Worm (Caenorhabditis elegans): ENCODE measurements around the gene F35C11.6.

ce11 chrII:8283158-8283717 lies 24.3 kb upstream of the F35C11.6 start, which contains the start of the genes nst-1 and cct-4:
- no peak for TF ChIP-seq nhr-11 (tag; optimal IDR thresholded peaks at IDR 0.05)
- TF ChIP-seq skn-1 (tag; optimal IDR thresholded peaks at IDR 0.05) = no peak
- TF ChIP-seq egl-27 (tag; optimal IDR thresholded peaks at IDR 0.05) = no peak
- no peak for TF ChIP-seq nhr-129 (tag; optimal IDR thresholded peaks at IDR 0.05)
- no peak for TF ChIP-seq nhr-25 (tag; optimal IDR thresholded peaks at IDR 0.05)
- no peak for TF ChIP-seq nhr-77 (tag; optimal IDR thresholded peaks at IDR 0.05)
- no peak for TF ChIP-seq ztf-11 (tag; optimal IDR thresholded peaks at IDR 0.05)
- TF ChIP-seq lin-39 (tag; optimal IDR thresholded peaks at IDR 0.05) = no peak
- TF ChIP-seq ceh-82 (tag; optimal IDR thresholded peaks at IDR 0.05) = no peak
- TF ChIP-seq ceh-16 (tag; optimal IDR thresholded peaks at IDR 0.05) = no peak
- no peak for TF ChIP-seq nhr-23 (tag; optimal IDR thresholded peaks at IDR 0.05)
- no peak for TF ChIP-seq aly-2 (tag; optimal IDR thresholded peaks at IDR 0.05)
